Worm (Caenorhabditis elegans) whole organism, L4/young adult: Measurements from ENCODE around the gene B0432.1.

ENCODE experiments used
- dao-5 ChIP-seq: sonication (generic microtip); optimal IDR thresholded peaks from 2 replicates; lab custom pipeline; 2016; ENCODE audit warnings: missing genotype, missing genetic modification characterization, moderate library complexity, missing compliant biosample characterization
- him-1 ChIP-seq: sonication (generic microtip); optimal IDR thresholded peaks from 2 replicates; lab custom pipeline; 2016; ENCODE audit warnings: missing genotype, missing genetic modification reagents, missing genetic modification characterization, missing compliant biosample characterization

DNA sequence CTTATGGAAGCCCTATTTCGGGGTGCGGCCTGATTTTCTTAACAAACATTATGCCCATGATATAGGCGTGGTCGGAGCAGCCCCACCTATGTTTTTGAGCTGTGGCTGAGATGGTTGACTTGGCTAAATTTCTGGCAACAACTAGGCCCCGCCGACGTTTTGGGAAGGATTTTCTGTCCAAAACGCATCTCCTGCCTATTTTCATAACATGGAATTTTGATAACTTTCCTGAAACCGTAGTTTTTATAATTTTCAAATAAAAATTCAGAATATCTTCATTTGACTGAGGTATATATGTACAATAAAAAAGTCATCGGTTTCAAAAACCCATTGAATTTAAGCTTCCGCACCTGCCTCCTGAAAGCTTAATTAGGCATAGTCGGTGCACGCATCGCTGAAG, 24.0 kb downstream of the B0432.1 start:
- TF ChIP-seq dao-5 (tag; lab: Kevin White, UChicago) = no peak
- TF ChIP-seq him-1 (tag; lab: Kevin White, UChicago) = no peak
